Fruit fly (Drosophila melanogaster) whole organism, prepupa: ENCODE measurements around the gene CG2003.

ENCODE experiments used
- Blimp-1 ChIP-seq: fragments of 200-800 bp; sonication (Bioruptor generic); optimal IDR thresholded peaks from 3 replicates; lab custom pipeline; 2017; ENCODE audit warnings: missing biosample characterization, missing genetic modification characterization, mild to moderate bottlenecking, moderate library complexity, missing genetic modification reagents
- CG10631 ChIP-seq: fragments of 200-800 bp; sonication (Bioruptor generic); optimal IDR thresholded peaks from 2 replicates; lab custom pipeline; 2016; ENCODE audit warnings: missing biosample characterization, missing genetic modification characterization
- CG10669 ChIP-seq: fragments of 200-800 bp; sonication (Bioruptor generic); optimal IDR thresholded peaks from 3 replicates; lab custom pipeline; 2018; ENCODE audit warnings: missing biosample characterization, mild to moderate bottlenecking, missing genetic modification characterization, moderate library complexity
- CG11762 ChIP-seq: fragments of 200-800 bp; sonication (Bioruptor generic); optimal IDR thresholded peaks from 3 replicates; lab custom pipeline; 2016; ENCODE audit warnings: missing biosample characterization, missing genetic modification characterization; ENCODE audit not compliant: insufficient read depth
- CG11902 ChIP-seq: fragments of 200-800 bp; sonication (Bioruptor generic); optimal IDR thresholded peaks from 3 replicates; lab custom pipeline; 2016; ENCODE audit warnings: missing biosample characterization, missing genetic modification characterization
- CG15336 ChIP-seq: fragments of 200-800 bp; sonication (Bioruptor generic); IDR thresholded peaks from 2 replicates; pipeline ENCODE4 v1.3.6; 2022; ENCODE audit warnings: missing biosample characterization, missing genetic modification characterization
- CG1621 ChIP-seq: fragments of 200-800 bp; sonication (Bioruptor generic); optimal IDR thresholded peaks from 3 replicates; lab custom pipeline; 2018; ENCODE audit warnings: missing biosample characterization, mild to moderate bottlenecking, missing genetic modification characterization
- CG16779 ChIP-seq: fragments of 200-800 bp; sonication (Bioruptor generic); optimal IDR thresholded peaks from 3 replicates; lab custom pipeline; 2017; ENCODE audit warnings: missing biosample characterization, mild to moderate bottlenecking, missing genetic modification characterization
- CG3032 ChIP-seq: fragments of 200-800 bp; optimal IDR thresholded peaks from 2 replicates; lab custom pipeline; 2019; ENCODE audit warnings: missing biosample characterization, mild to moderate bottlenecking, missing genetic modification characterization, moderate library complexity
- CG32006 ChIP-seq: fragments of 200-800 bp; sonication (Bioruptor generic); optimal IDR thresholded peaks from 3 replicates; lab custom pipeline; 2017; ENCODE audit warnings: missing biosample characterization, mild to moderate bottlenecking, missing genetic modification characterization
- CG3919 ChIP-seq: fragments of 200-800 bp; sonication (Bioruptor generic); optimal IDR thresholded peaks from 3 replicates; lab custom pipeline; 2016; ENCODE audit warnings: missing biosample characterization, missing genetic modification characterization
- CG4318 ChIP-seq: fragments of 200-800 bp; sonication (Bioruptor generic); optimal IDR thresholded peaks from 3 replicates; lab custom pipeline; 2017; ENCODE audit warnings: missing biosample characterization, mild to moderate bottlenecking, missing genetic modification characterization
- CG6163 ChIP-seq: fragments of 200-800 bp; sonication (Bioruptor generic); IDR thresholded peaks from 3 replicates; pipeline ENCODE4 v1.3.6; 2022; ENCODE audit warnings: missing biosample characterization, missing genetic modification characterization
- CG6276 ChIP-seq: fragments of 200-800 bp; sonication (Bioruptor generic); optimal IDR thresholded peaks from 2 replicates; lab custom pipeline; 2017; ENCODE audit warnings: missing biosample characterization, mild to moderate bottlenecking, missing genetic modification characterization
- CG6792 ChIP-seq: fragments of 200-800 bp; sonication (Bioruptor generic); optimal IDR thresholded peaks from 3 replicates; lab custom pipeline; 2016; ENCODE audit warnings: missing biosample characterization, missing genetic modification characterization
- CG6854 ChIP-seq: fragments of 200-800 bp; sonication (Bioruptor generic); optimal IDR thresholded peaks from 2 replicates; lab custom pipeline; 2017; ENCODE audit warnings: missing biosample characterization, mild to moderate bottlenecking, missing genetic modification characterization
- CG7368 ChIP-seq: fragments of 200-800 bp; sonication (Bioruptor generic); optimal IDR thresholded peaks from 3 replicates; lab custom pipeline; 2016; ENCODE audit warnings: missing biosample characterization, missing genetic modification characterization
- CG8319 ChIP-seq: fragments of 200-800 bp; sonication (Bioruptor generic); optimal IDR thresholded peaks from 3 replicates; lab custom pipeline; 2016; ENCODE audit warnings: missing biosample characterization, missing genetic modification characterization
- CG9139 ChIP-seq: fragments of 200-800 bp; sonication (Bioruptor generic); optimal IDR thresholded peaks from 3 replicates; lab custom pipeline; 2017; ENCODE audit warnings: missing biosample characterization, mild to moderate bottlenecking, missing genetic modification characterization
- Eip75B ChIP-seq: fragments of 200-800 bp; sonication (Bioruptor generic); optimal IDR thresholded peaks from 3 replicates; lab custom pipeline; 2016; ENCODE audit warnings: missing biosample characterization, missing genetic modification characterization
- Eip78C ChIP-seq: fragments of 200-800 bp; sonication (Bioruptor generic); peaks from one replicate; lab custom pipeline; 2016; ENCODE audit warnings: missing biosample characterization, missing genetic modification characterization
- Eip93F ChIP-seq: fragments of 200-800 bp; sonication (Bioruptor generic); optimal IDR thresholded peaks from 2 replicates; lab custom pipeline; 2016; ENCODE audit warnings: missing biosample characterization, mild to moderate bottlenecking, missing genetic modification characterization
- Ets21C ChIP-seq: fragments of 200-800 bp; sonication (Bioruptor generic); optimal IDR thresholded peaks from 3 replicates; lab custom pipeline; 2016; ENCODE audit warnings: missing biosample characterization, missing genetic modification characterization
- Ets96B ChIP-seq: fragments of 200-800 bp; optimal IDR thresholded peaks from 2 replicates; lab custom pipeline; 2019; ENCODE audit warnings: missing biosample characterization, mild to moderate bottlenecking, missing genetic modification characterization, moderate library complexity
- Hr39 ChIP-seq: fragments of 200-800 bp; sonication (Bioruptor generic); optimal IDR thresholded peaks from 2 replicates; lab custom pipeline; 2016; ENCODE audit warnings: missing biosample characterization, missing genetic modification characterization
- Hr4 ChIP-seq: fragments of 200-800 bp; sonication (Bioruptor generic); optimal IDR thresholded peaks from 3 replicates; lab custom pipeline; 2016; ENCODE audit warnings: missing biosample characterization, missing genetic modification characterization
- Lpt ChIP-seq: fragments of 200-800 bp; sonication (Bioruptor generic); optimal IDR thresholded peaks from 3 replicates; lab custom pipeline; 2016; ENCODE audit warnings: missing biosample characterization, missing genetic modification characterization
- OdsH ChIP-seq: fragments of 200-800 bp; sonication (Bioruptor generic); optimal IDR thresholded peaks from 3 replicates; lab custom pipeline; 2016; ENCODE audit warnings: missing biosample characterization, missing genetic modification characterization
- Smox ChIP-seq: fragments of 200-800 bp; sonication (Bioruptor generic); optimal IDR thresholded peaks from 3 replicates; lab custom pipeline; 2016; ENCODE audit warnings: missing biosample characterization, missing genetic modification characterization
- Sox14 ChIP-seq: fragments of 200-800 bp; sonication (Bioruptor generic); optimal IDR thresholded peaks from 3 replicates; lab custom pipeline; 2016; ENCODE audit warnings: missing biosample characterization, missing genetic modification characterization
- achi ChIP-seq: fragments of 200-800 bp; sonication (Bioruptor generic); optimal IDR thresholded peaks from 3 replicates; lab custom pipeline; 2016; ENCODE audit warnings: missing biosample characterization, missing genetic modification characterization
- acj6 ChIP-seq: fragments of 200-800 bp; sonication (Bioruptor generic); optimal IDR thresholded peaks from 3 replicates; lab custom pipeline; 2016; ENCODE audit warnings: missing biosample characterization, missing genetic modification characterization
- cyc ChIP-seq: fragments of 200-800 bp; sonication (Bioruptor generic); optimal IDR thresholded peaks from 3 replicates; lab custom pipeline; 2016; ENCODE audit warnings: missing biosample characterization, missing genetic modification characterization
- dac ChIP-seq: fragments of 200-800 bp; sonication (Bioruptor generic); optimal IDR thresholded peaks from 2 replicates; lab custom pipeline; 2017; ENCODE audit warnings: missing biosample characterization, mild to moderate bottlenecking, missing genetic modification characterization
- dsx ChIP-seq: fragments of 200-800 bp; optimal IDR thresholded peaks from 3 replicates; lab custom pipeline; 2019; ENCODE audit warnings: missing biosample characterization, mild to moderate bottlenecking, missing genetic modification characterization, moderate library complexity; ENCODE audit not compliant: poor library complexity, severe bottlenecking
- eg ChIP-seq: fragments of 200-800 bp; sonication (Bioruptor generic); IDR thresholded peaks from 3 replicates; pipeline ENCODE4 v1.3.6; 2022; ENCODE audit warnings: missing biosample characterization, missing genetic modification characterization
- esn ChIP-seq: fragments of 200-800 bp; sonication (Bioruptor generic); optimal IDR thresholded peaks from 2 replicates; lab custom pipeline; 2016; ENCODE audit warnings: missing biosample characterization, mild to moderate bottlenecking, missing genetic modification characterization, moderate library complexity
- fd59A ChIP-seq: fragments of 200-800 bp; sonication (Bioruptor generic); optimal IDR thresholded peaks from 2 replicates; lab custom pipeline; 2017; ENCODE audit warnings: missing biosample characterization, mild to moderate bottlenecking, missing genetic modification characterization, missing genetic modification reagents
- fd85E ChIP-seq: fragments of 200-800 bp; sonication (Bioruptor generic); optimal IDR thresholded peaks from 3 replicates; lab custom pipeline; 2016; ENCODE audit warnings: missing biosample characterization, missing genetic modification characterization
- fkh ChIP-seq: fragments of 200-800 bp; sonication (Bioruptor generic); optimal IDR thresholded peaks from 3 replicates; lab custom pipeline; 2017; ENCODE audit warnings: missing biosample characterization, mild to moderate bottlenecking, missing genetic modification characterization, moderate library complexity
- lz ChIP-seq: fragments of 200-800 bp; sonication (Bioruptor generic); optimal IDR thresholded peaks from 3 replicates; lab custom pipeline; 2016; ENCODE audit warnings: missing biosample characterization, missing genetic modification characterization
- net ChIP-seq: fragments of 200-800 bp; sonication (Bioruptor generic); optimal IDR thresholded peaks from 3 replicates; lab custom pipeline; 2016; ENCODE audit warnings: missing biosample characterization, missing genetic modification characterization
- pdm3 ChIP-seq: fragments of 200-800 bp; sonication (Bioruptor generic); optimal IDR thresholded peaks from 3 replicates; lab custom pipeline; 2016; ENCODE audit warnings: missing biosample characterization, missing genetic modification characterization
- vri ChIP-seq: fragments of 200-800 bp; sonication (Bioruptor generic); optimal IDR thresholded peaks from 3 replicates; lab custom pipeline; 2016; ENCODE audit warnings: missing biosample characterization, mild to moderate bottlenecking, missing genetic modification characterization

The CG2003 gene

dm6 chr3R:31978418-31978817 is 497 bp downstream of the CG2003 start (continued):
- TF ChIP-seq fkh (GFP tag; lab: Kevin White, UChicago) = no peak
- no peak for TF ChIP-seq CG6854 (GFP tag; lab: Kevin White, UChicago)
- no peak for TF ChIP-seq eg (GFP tag; lab: Robert Waterston, UW)
- no peak for TF ChIP-seq pdm3 (GFP tag; lab: Kevin White, UChicago)
- no peak for TF ChIP-seq fd59A (GFP tag; lab: Kevin White, UChicago)
- TF ChIP-seq CG7368 (GFP tag; lab: Kevin White, UChicago) = no peak
- no peak for TF ChIP-seq CG9139

- TF ChIP-seq CG1621 (tag; lab: Kevin White, UChicago) = no peak
- no peak for TF ChIP-seq fkh (GFP tag; lab: Kevin White, UChicago)
- TF ChIP-seq OdsH (GFP tag; lab: Kevin White, UChicago) = no peak
- TF ChIP-seq lz (GFP tag; lab: Kevin White, UChicago) = no peak
- TF ChIP-seq CG11762 (GFP tag; lab: Kevin White, UChicago) = no peak
- TF ChIP-seq esn (GFP tag; lab: Kevin White, UChicago) = peak; percentile 28
- TF ChIP-seq dsx (GFP tag; lab: Kevin White, UChicago) = peak; percentile 6
- TF ChIP-seq Sox14 = peak; percentile 23
- TF ChIP-seq Hr4 (GFP tag; lab: Kevin White, UChicago) = no peak
- TF ChIP-seq Eip75B = no peak
- no peak for TF ChIP-seq acj6 (GFP tag; lab: Kevin White, UChicago)
- TF ChIP-seq CG6276 (GFP tag; lab: Kevin White, UChicago) = no peak
- TF ChIP-seq dac = no peak
- peak; percentile 68 for TF ChIP-seq Eip78C (GFP tag; lab: Kevin White, UChicago)
- no peak for TF ChIP-seq Ets96B
- TF ChIP-seq vri (GFP tag; lab: Kevin White, UChicago) = peak; percentile 1
Observed at dm6 chr3R:31985603-31986002, 7.7 kb downstream of the CG2003 start.

- TF ChIP-seq CG8319 (no peak), vri (GFP tag; lab: Kevin White, UChicago) (peak; percentile 9), CG4318 (no peak), CG6163 (0 out of 3 replicates have a peak, but pooled peaks have one; percentile 6), dsx (GFP tag; lab: Kevin White, UChicago) (peak; percentile 73), Lpt (no peak), fkh (GFP tag; lab: Kevin White, UChicago) (no peak)
Observed at dm6 chr3R:31986775-31987349, 8.9 kb downstream of the CG2003 start.

- TF ChIP-seq fd85E (GFP tag; lab: Kevin White, UChicago) (peak; percentile 36), esn (GFP tag; lab: Kevin White, UChicago) (peak; percentile 71), Blimp-1 (GFP tag; lab: Kevin White, UChicago) (peak; percentile 0), cyc (GFP tag; lab: Kevin White, UChicago) (peak; percentile 35), acj6 (GFP tag; lab: Kevin White, UChicago) (peak; percentile 53), Ets21C (GFP tag; lab: Kevin White, UChicago) (no peak), vri (GFP tag; lab: Kevin White, UChicago) (no peak), CG9139 (peak; percentile 56), dsx (GFP tag; lab: Kevin White, UChicago) (peak; percentile 74), CG16779 (tag; lab: Kevin White, UChicago) (peak; percentile 16), Hr39 (GFP tag; lab: Kevin White, UChicago) (peak; percentile 30), CG15336 (GFP tag; lab: Robert Waterston, UW) (0 out of 2 replicates have a peak, but pooled peaks have one; percentile 25), Eip93F (GFP tag; lab: Kevin White, UChicago) (no peak), CG11902 (peak; percentile 58), CG32006 (GFP tag; lab: Kevin White, UChicago) (peak; percentile 39), CG1621 (tag; lab: Kevin White, UChicago) (peak; percentile 48), CG3919 (GFP tag; lab: Kevin White, UChicago) (peak; percentile 73), net (GFP tag; lab: Kevin White, UChicago) (peak; percentile 62), CG11762 (GFP tag; lab: Kevin White, UChicago) (peak; percentile 42), Eip78C (GFP tag; lab: Kevin White, UChicago) (peak; percentile 94), achi (GFP tag; lab: Kevin White, UChicago) (peak; percentile 64), CG4318 (peak; percentile 17), OdsH (GFP tag; lab: Kevin White, UChicago) (peak; percentile 64), CG3032 (tag; lab: Kevin White, UChicago) (peak; percentile 67), CG6792 (GFP tag; lab: Kevin White, UChicago) (peak; percentile 73), CG10631 (GFP tag; lab: Kevin White, UChicago) (peak; percentile 67), CG10669 (GFP tag; lab: Kevin White, UChicago) (peak; percentile 48), Smox (GFP tag; lab: Kevin White, UChicago) (peak; percentile 55)
Observed at dm6 chr3R:31991786-31992185, 13.9 kb downstream of the CG2003 start.
